Fruit fly (Drosophila melanogaster) Kc167 (cell line): Measurements from ENCODE around the gene SCCRO.

Experiments used
- Myc ChIP-seq: fragments of >200 bp; optimal IDR thresholded peaks from 2 replicates; lab custom pipeline; 2017; ENCODE audit warnings: missing external identifiers
- Sin3A ChIP-seq: fragments of >200 bp; optimal IDR thresholded peaks from 2 replicates; lab custom pipeline; 2018; ENCODE audit warnings: missing external identifiers
- h ChIP-seq: fragments of >200 bp; optimal IDR thresholded peaks from 3 replicates; lab custom pipeline; 2018; ENCODE audit warnings: missing external identifiers
- insv ChIP-seq: fragments of >200 bp; optimal IDR thresholded peaks from 3 replicates; lab custom pipeline; 2018; ENCODE audit warnings: missing external identifiers
- psq ChIP-seq: fragments of >200 bp; optimal IDR thresholded peaks from 2 replicates; lab custom pipeline; 2017; ENCODE audit warnings: missing external identifiers
- ttk ChIP-seq: sonication (Bioruptor generic); optimal IDR thresholded peaks from 2 replicates; lab custom pipeline; 2017; ENCODE audit warnings: missing external identifiers

SCCRO gene

DNA sequence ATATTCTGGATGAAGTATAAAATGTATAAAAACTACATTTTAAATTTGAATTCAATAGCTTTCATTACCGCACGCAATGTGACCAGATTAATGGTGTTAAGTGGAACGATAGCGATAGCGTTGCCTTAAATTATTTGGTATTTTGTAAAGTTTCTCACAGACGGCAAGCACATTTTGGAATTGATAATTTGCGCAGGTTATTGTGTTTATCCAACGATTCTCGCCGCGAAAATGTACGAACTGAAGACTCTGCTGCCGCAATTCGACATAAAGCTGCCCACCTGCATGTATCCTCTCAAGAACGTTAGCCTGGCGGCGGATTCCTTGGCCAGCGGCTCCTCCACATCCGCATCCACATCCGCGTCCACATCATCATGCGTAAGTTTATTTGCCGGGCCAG lies 20.3 kb downstream of the SCCRO start, which contains the start of gene AIMP2:
TSS of gene AIMP2 (plus strand) at position 135 of the 400 bp plus-strand sequence.
- TF ChIP-seq Myc (lab: Kevin White, UChicago) (no peak), insv (lab: Kevin White, UChicago) (no peak), Sin3A (lab: Kevin White, UChicago) (no peak), h (lab: Kevin White, UChicago) (no peak), psq (lab: Kevin White, UChicago) (no peak), ttk (lab: Kevin White, UChicago) (no peak)

DNA sequence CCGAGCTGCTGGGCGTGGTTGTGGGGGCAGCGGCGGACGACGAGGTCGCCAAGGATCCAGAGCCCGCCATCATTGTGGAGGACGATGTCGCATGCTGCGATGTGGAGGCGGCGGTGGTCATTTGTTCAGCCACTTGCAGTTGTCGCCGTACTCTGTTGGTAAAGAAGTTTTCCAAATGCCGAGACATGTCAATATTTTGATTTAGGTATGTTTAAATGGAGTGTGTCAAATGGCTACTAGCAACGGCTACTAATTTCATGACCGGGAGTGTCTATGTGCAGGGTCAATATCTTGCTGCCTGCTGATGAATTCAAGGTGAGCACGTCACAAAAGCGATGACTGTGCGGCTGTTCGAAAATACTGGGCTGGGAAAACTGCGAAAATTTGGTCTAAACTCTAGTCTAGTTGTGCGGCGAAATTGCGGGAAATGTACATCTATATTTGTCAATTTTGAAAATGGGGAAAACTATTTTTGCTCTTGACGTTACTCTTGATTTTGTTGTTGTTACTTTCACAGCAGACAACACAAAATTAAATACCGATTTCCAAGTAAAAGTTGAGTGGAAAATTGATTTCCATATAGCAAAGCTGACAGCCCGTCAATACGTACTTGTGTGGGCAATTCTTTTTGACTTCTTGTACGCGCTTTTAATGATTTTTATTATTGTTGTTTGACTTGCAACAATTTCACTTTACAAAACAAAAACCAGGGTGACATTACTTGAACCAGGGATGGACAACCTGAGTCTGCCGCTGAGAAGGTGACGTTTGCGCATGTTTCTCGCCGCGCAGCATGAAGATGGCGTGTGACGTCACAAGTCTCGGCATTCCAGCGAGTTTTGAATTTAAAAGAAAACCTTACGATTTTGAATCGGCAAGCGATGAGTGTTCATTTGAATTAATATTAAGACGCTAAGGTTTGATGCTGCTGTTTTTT lies 24.5 kb downstream of the SCCRO start, which contains the start of gene CG7656:
TSS of gene CG7656 (minus strand) at position 731 of the 937 bp plus-strand sequence.
- TF ChIP-seq h (lab: Kevin White, UChicago) (no peak), insv (lab: Kevin White, UChicago) (no peak), psq (lab: Kevin White, UChicago) (no peak), Myc (lab: Kevin White, UChicago) (no peak), ttk (lab: Kevin White, UChicago) (no peak), Sin3A (lab: Kevin White, UChicago) (no peak)

DNA sequence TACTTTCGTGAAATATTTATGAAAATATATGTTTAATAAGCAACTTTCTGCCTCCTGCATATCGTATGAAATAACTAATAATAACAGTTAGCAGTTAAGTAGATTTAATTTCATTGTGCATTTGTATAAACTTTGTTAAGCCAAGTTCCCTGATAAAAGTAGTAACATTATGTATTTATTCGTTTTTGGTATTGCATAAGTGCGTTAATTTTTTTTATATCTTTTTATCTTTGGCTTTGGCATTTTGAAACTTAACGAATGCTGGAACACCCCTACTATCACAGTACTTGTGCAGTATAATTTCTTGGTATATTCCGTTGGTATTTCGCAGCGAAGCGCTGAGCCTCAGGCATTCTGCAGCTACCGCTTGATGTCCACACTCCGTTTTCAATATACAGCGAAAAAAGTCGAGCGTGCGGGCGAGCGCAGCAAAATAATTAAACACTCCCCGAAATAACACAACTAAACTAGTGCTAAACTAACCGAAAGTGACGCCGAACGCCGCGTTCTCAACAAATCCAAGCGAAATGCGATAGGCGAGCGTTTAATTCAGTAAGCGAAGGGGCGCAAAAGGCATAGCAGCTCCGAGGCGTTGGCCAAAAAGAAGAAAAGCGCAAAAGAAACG lies 25.4 kb downstream of the SCCRO start, which contains the start of gene RhoGAP71E:
TSS of gene RhoGAP71E (plus strand) at position 347 of the 625 bp plus-strand sequence.
- no peak for TF ChIP-seq ttk (lab: Kevin White, UChicago)
- TF ChIP-seq h (lab: Kevin White, UChicago), result no peak
- TF ChIP-seq insv (lab: Kevin White, UChicago), result no peak
- TF ChIP-seq psq (lab: Kevin White, UChicago), result no peak
- no peak for TF ChIP-seq Myc (lab: Kevin White, UChicago)
- no peak for TF ChIP-seq Sin3A (lab: Kevin White, UChicago)

DNA sequence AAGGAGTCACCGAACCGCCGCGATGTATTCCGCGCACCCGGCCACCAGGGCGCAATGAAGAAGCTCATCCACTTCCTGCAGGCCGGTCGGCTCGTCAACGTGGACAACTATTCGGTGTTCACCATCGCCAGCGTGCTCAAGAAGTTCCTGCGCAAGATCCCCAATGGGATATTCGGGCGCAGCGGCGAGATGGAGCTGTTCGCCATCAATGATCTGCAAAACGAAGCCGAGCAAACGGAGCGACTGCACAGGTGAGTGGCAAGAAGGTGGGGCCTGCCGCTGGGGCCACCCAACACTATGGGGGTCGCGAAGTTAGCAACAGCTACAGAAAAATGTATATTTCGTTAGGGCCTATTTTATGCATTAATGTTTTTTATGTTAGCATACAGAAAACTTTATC lies 26.5 kb downstream of the SCCRO start:
- TF ChIP-seq ttk (lab: Kevin White, UChicago) (no peak), psq (lab: Kevin White, UChicago) (no peak), insv (lab: Kevin White, UChicago) (no peak), h (lab: Kevin White, UChicago) (no peak), Sin3A (lab: Kevin White, UChicago) (no peak), Myc (lab: Kevin White, UChicago) (no peak)

DNA sequence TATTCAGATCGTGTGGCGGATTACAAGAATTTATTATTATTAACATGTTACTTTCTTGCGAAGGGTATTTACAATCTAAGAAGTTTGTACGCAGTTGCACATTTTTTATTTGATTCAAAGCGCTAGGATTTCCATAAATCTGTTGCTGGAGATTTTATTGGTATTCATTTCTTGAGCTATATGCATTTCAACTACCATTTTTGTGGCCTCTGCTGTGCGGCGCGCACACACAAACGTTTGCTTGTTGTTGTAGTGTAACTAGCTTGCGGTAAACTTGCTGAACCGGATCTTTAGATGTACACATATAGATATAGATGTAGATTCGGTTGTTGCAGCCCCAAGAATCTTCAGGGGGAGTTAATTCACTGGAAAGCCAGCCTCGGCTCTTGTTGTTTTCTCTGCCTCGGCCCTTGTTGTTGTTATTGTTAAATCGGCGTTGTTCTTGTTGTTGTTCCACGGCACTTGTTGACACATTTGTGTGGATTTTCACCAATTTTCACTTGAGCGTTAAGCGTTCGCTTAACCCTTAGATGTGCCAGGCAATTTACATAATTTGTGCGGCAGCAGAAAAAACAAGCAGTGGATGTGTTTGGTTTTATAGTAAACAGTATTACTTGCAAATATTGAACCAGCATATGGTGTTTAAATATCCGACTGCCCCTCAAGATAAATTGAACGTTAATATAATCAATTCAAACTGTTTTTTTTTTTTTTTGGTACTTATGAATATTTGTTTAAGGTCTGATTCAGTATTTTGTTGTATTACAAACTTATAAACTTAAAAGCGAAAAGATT lies 27.8 kb downstream of the SCCRO start:
- TF ChIP-seq insv (lab: Kevin White, UChicago) (no peak), Myc (lab: Kevin White, UChicago) (no peak), psq (lab: Kevin White, UChicago) (no peak), h (lab: Kevin White, UChicago) (no peak), Sin3A (lab: Kevin White, UChicago) (no peak), ttk (lab: Kevin White, UChicago) (no peak)

DNA sequence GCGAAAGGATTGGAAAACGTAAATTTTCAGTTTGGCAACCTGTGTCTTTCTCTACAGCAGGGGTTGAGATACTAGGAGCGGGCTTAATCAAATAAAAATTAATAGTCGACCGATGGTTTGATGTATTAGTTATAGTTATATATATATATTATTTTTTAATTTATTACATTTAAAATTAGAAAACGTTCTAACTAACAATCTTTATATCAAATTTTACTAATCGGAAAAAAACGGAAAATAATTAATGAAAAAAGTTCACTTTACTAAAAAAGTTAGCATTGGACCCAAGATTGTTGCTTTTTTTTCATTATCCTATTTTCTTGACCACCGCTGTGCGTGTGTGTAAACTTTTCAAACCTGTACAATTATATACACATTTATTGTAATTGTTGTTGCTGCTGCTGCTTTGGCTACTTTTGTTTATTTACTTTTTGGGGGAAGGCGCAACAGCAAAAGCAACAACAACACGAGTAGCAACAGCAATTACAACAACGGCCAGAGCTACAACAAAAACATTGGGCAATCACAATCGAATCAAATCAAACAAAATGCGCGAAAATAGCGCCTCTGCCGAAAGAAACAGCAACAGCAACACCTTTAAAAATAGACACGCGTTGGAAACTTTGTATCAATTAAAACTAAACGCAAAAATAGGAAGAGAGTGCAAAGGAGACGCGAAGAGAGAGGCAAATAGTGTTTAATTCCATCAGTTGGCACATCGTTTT lies 29.5 kb downstream of the SCCRO start:
- no peak for TF ChIP-seq psq (lab: Kevin White, UChicago)
- no peak for TF ChIP-seq Sin3A (lab: Kevin White, UChicago)
- no peak for TF ChIP-seq ttk (lab: Kevin White, UChicago)
- TF ChIP-seq insv (lab: Kevin White, UChicago), result no peak
- no peak for TF ChIP-seq Myc (lab: Kevin White, UChicago)
- TF ChIP-seq h (lab: Kevin White, UChicago), result no peak

DNA sequence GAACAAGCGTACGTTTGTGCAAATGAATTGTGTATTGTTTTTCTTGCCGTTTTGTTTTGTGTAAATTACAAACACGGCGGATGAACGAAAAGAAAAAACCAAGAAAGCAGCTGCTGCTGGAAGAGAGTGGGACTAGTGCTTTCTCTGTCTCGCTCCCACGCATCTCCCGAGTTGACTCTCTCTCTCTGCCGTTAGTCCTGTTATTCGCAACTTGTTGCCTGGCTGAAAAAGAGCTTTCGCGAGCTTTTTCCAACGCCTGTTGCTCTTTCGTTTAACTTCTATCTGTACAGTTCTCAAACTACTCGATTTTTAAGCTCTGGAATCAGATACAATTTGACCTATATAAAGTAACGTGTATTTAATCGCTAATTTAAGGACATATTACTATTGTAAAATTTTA lies 30.2 kb downstream of the SCCRO start:
- no peak for TF ChIP-seq ttk (lab: Kevin White, UChicago)
- no peak for TF ChIP-seq h (lab: Kevin White, UChicago)
- no peak for TF ChIP-seq psq (lab: Kevin White, UChicago)
- no peak for TF ChIP-seq Myc (lab: Kevin White, UChicago)
- TF ChIP-seq insv (lab: Kevin White, UChicago), result no peak
- TF ChIP-seq Sin3A (lab: Kevin White, UChicago), result no peak

DNA sequence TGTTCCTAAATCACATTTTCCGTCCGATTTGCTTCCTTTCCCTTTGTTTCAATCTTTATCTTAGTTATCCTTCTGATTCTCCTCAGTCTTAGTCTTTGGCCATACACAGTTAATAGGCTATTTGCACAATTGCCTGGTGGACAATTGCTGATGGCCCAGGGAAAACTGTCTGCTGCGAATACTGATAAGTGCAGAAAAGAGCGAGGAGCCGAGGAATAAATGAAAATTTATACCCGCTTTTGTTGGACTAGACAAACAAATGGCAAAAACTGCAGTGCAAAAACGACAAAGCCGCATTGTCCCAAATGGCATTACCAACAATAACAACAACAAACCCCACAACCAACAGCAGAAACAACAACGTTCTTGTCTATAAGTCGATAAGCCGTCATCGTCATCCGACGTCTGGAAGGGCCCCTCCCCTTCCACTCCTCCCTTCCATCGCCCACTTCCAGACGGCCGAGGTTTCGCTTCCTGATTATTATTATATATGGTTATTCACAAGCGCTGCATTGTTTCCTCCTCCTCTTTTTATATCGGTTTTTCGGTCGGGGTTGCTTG lies 30.9 kb downstream of the SCCRO start:
- no peak for TF ChIP-seq insv (lab: Kevin White, UChicago)

DNA sequence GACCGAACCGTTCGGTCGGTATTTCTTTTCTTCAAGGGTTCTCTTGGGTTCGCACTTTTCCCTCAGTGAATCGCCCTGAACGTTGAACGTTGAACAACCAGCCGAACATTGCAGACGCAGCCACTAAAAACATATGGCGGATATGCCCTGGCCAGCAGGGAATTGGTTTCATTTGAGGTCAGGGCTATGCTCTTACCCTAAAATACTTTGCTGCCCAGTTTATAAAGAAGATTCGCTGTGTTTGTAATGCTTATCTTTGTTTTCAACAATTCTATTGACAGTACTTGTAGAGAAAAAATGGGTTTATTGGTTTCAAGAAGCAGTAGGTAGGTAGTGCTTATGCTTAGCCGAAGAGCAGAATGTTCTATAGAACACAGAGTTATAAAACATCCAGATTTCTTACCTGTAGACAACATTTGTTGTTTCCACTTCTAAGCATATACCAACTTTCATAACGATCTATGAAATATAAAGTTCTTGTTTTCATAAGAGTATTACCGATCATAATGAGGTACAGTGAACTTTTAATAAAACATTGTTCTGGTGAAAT lies 32.0 kb downstream of the SCCRO start:
- TF ChIP-seq psq (lab: Kevin White, UChicago) (no peak), insv (lab: Kevin White, UChicago) (no peak), Sin3A (lab: Kevin White, UChicago) (no peak), Myc (lab: Kevin White, UChicago) (no peak), ttk (lab: Kevin White, UChicago) (no peak), h (lab: Kevin White, UChicago) (no peak)
